Worm (Caenorhabditis elegans) whole organism, mixed stage, embryonic: ENCODE results near the gene C25A11.2.

Experiments used
- elt-1 ChIP-seq: sonication (generic microtip); optimal IDR thresholded peaks from 2 replicates; lab custom pipeline; 2017; ENCODE audit warnings: missing genetic modification characterization, mild to moderate bottlenecking, missing compliant biosample characterization, antibody characterized with exemption, moderate library complexity, borderline replicate concordance; ENCODE audit not compliant: insufficient read depth
- mab-5 ChIP-seq: fragments of 150-350 bp; optimal IDR thresholded peaks from 2 replicates; lab custom pipeline; 2014; ENCODE audit warnings: missing biosample characterization, missing genetic modification characterization
- pha-4 ChIP-seq: fragments of 150-350 bp; optimal IDR thresholded peaks from 2 replicates; lab custom pipeline; 2018; ENCODE audit warnings: missing biosample characterization, missing genetic modification reagents, missing genetic modification characterization
- unc-120 ChIP-seq: sonication (generic microtip); optimal IDR thresholded peaks from 2 replicates; lab custom pipeline; 2017; ENCODE audit warnings: missing genetic modification characterization, missing compliant biosample characterization; ENCODE audit not compliant: poor library complexity, severe bottlenecking

DNA sequence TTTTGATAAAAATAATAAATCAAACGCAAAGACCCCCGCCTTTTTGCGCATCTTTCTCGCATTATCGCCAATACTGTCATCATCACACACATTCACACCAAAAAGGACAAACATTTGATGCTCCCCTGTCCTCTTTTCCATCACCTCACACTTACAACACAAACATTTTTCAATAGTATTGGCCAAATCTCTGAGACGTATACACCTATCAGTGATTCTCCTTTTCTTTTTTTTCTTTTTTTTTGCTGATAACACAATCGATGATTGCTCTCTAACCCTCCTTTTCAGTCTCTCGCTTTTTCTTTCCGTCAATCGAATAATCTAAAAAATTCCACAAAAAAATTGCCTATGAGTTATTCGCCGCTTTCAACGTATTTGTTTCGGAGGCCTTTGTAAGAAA lies 17.0 kb upstream of the C25A11.2 start:
- no peak for TF ChIP-seq elt-1 (tag; lab: Kevin White, UChicago)
- no peak for TF ChIP-seq pha-4 (tag; lab: Kevin White, UChicago)
- TF ChIP-seq unc-120: no peak
- no peak for TF ChIP-seq mab-5 (tag; lab: Kevin White, UChicago)
